Worm (Caenorhabditis elegans) whole organism, mixed stage, embryonic: Measurements from ENCODE around the gene Y11D7A.10.

Experiments
- ceh-39 ChIP-seq: fragments of 150-350 bp; optimal IDR thresholded peaks from 2 replicates; lab custom pipeline; 2014; ENCODE audit warnings: missing biosample characterization, missing genetic modification characterization
- lin-13 ChIP-seq: fragments of 150-350 bp; optimal IDR thresholded peaks from 2 replicates; lab custom pipeline; 2014; ENCODE audit warnings: missing biosample characterization, missing genetic modification characterization
- nhr-237 ChIP-seq: fragments of 150-350 bp; optimal IDR thresholded peaks from 2 replicates; lab custom pipeline; 2014; ENCODE audit warnings: missing biosample characterization, missing genetic modification characterization
- nhr-76 ChIP-seq: sonication (generic microtip); optimal IDR thresholded peaks from 2 replicates; lab custom pipeline; 2017; ENCODE audit warnings: missing biosample characterization, missing genetic modification characterization
- pha-4 ChIP-seq: fragments of 150-350 bp; optimal IDR thresholded peaks from 2 replicates; lab custom pipeline; 2018; ENCODE audit warnings: missing biosample characterization, missing genetic modification reagents, missing genetic modification characterization
- snpc-4 ChIP-seq: fragments of 150-350 bp; optimal IDR thresholded peaks from 2 replicates; lab custom pipeline; 2014; ENCODE audit warnings: missing biosample characterization, missing genetic modification characterization

DNA sequence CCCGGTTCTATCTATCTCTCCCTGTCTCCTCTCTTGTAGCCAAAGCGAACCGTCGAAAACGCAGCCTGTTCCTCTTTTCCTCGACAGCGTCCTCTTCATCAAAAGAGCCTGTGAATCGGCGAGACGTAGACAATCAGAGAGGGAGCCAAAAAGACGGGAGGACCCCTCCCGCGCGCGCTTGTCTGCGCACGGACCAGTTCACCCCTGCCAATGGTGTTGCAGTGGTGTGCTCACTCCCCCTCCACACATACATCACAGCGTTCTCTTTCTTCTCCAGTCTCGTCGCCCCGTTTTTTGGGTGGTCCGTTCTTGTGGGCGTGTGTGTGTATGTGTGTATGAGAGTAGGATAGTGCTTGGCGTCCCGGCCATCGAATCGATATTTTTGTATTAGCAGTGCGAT lies 9.3 kb upstream of the Y11D7A.10 start:
- TF ChIP-seq ceh-39 (tag; lab: Kevin White, UChicago) (peak; percentile 27), lin-13 (tag; lab: Kevin White, UChicago) (peak; percentile 1), pha-4 (no peak), snpc-4 (no peak), nhr-237 (tag; lab: Kevin White, UChicago) (no peak), nhr-76 (no peak)
